1 worm cellular context compared by ENCODE assay signal in the genomic region with DNA sequence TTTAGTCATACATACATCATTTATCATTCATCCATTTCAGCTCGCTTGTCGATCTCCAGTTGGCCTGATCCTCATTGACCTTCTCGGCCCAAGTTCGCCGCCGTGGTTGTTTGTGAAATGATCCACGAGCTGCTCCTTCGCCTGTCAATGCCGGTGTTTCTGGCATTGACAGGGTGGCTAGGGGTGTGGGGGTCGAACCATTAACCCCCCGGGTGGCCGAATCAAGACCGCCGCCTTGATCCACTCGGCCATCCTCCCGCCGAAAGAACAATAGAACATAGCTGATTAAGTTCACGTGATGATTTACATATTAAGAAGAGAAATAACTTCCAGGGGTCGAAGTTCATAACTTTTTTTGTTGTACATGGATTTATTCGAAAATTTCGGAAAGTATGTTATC.
TF ChIP-seq lines count a peak whose summit lies in the region.

F59C12.4 (minus strand) TSS at position 166 of the 400 bp plus-strand sequence.

TF ChIP-seq in whole organism, late embryonic, 69 proteins besides CTCF, POLR2A, EP300 and RAD21 (continued from another document):
- TF ChIP-seq sdc-2 (tag; optimal IDR thresholded peaks at IDR 0.05; lab: Kevin White, UChicago) (peak; percentile 38), nfya-1 (tag; optimal IDR thresholded peaks at IDR 0.05; lab: Kevin White, UChicago) (no peak), elt-2 (tag; optimal IDR thresholded peaks at IDR 0.05; lab: Kevin White, UChicago) (peak; percentile 53), ceh-22 (tag; optimal IDR thresholded peaks at IDR 0.05; lab: Kevin White, UChicago) (no peak), pax-1 (tag; optimal IDR thresholded peaks at IDR 0.05; lab: Kevin White, UChicago) (no peak), sox-2 (GFP tag; IDR thresholded peaks at IDR 0.05; lab: Robert Waterston, UW) (peak; percentile 59), ama-1 (optimal IDR thresholded peaks at IDR 0.05; lab: Kevin White, UChicago) (no peak), pqm-1 (tag; optimal IDR thresholded peaks at IDR 0.05; lab: Kevin White, UChicago) (no peak), ceh-18 (tag; optimal IDR thresholded peaks at IDR 0.05; lab: Kevin White, UChicago) (no peak), lim-6 (tag; optimal IDR thresholded peaks at IDR 0.05; lab: Kevin White, UChicago) (no peak), fax-1 (tag; optimal IDR thresholded peaks at IDR 0.05; lab: Kevin White, UChicago) (no peak), ceh-14 (tag; optimal IDR thresholded peaks at IDR 0.05; lab: Kevin White, UChicago) (no peak), pha-2 (tag; optimal IDR thresholded peaks at IDR 0.05; lab: Kevin White, UChicago) (peak; percentile 3)
